Fruit fly (Drosophila melanogaster) whole organism, embryonic: ENCODE data around the gene CG44141.

ENCODE experiments used
- B-H1 ChIP-seq: fragments of 200-800 bp; sonication (Bioruptor generic); IDR thresholded peaks from 3 replicates; pipeline ENCODE4 v1.3.6; 2022; ENCODE audit warnings: missing biosample characterization, missing genetic modification characterization
- CG32767 ChIP-seq: fragments of 200-800 bp; sonication (Bioruptor generic); IDR thresholded peaks from 2 replicates; pipeline ENCODE4 v1.3.6; 2022; ENCODE audit warnings: missing biosample characterization, missing genetic modification characterization
- CG9215 ChIP-seq: fragments of 200-800 bp; sonication (Bioruptor generic); IDR thresholded peaks from 2 replicates; pipeline ENCODE4 v1.3.6; 2022; ENCODE audit warnings: missing biosample characterization, missing genetic modification characterization
- CG9609 ChIP-seq: fragments of 200-800 bp; sonication (Bioruptor generic); optimal IDR thresholded peaks from 3 replicates; lab custom pipeline; 2016; ENCODE audit warnings: missing biosample characterization, missing genetic modification characterization
- nau ChIP-seq: fragments of 200-800 bp; sonication (Bioruptor generic); optimal IDR thresholded peaks from 3 replicates; lab custom pipeline; 2017; ENCODE audit warnings: missing biosample characterization, mild to moderate bottlenecking, missing genetic modification characterization, missing genetic modification reagents
- peb ChIP-seq: fragments of 200-800 bp; sonication (Bioruptor generic); IDR thresholded peaks from 2 replicates; pipeline ENCODE4 v1.3.6; 2022; ENCODE audit warnings: missing biosample characterization, missing genetic modification characterization
- rib ChIP-seq: fragments of 200-800 bp; sonication (Bioruptor generic); IDR thresholded peaks from 2 replicates; pipeline ENCODE4 v1.3.6; 2022; ENCODE audit warnings: missing biosample characterization, missing genetic modification characterization
- slbo ChIP-seq: fragments of 200-800 bp; sonication (Bioruptor generic); IDR thresholded peaks from 2 replicates; pipeline ENCODE4 v1.3.6; 2022; ENCODE audit warnings: missing biosample characterization, missing genetic modification characterization
- vnd ChIP-seq: fragments of 200-800 bp; sonication (Bioruptor generic); IDR thresholded peaks from 3 replicates; pipeline ENCODE4 v1.3.6; 2022; ENCODE audit warnings: missing biosample characterization, missing genetic modification characterization; ENCODE audit not compliant: partially characterized antibody

DNA sequence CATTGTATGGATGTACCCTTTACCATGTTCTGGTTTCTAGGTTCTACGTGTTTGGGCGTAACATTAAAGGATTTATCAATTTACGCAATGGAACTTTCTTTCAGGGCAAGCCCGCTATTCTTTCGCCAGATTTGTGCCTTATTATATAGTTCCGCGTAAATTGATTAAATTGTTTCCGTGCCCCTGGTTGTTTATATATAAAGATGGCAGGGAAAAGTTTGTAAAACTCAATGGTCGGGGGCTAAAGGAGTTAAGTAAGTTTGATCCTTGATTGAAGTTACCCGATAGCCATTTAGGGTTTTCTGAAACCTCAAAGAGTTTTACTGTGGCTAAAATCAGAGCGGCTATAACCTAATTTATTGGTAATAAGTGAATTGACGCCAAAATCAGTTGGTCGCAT lies 17.6 kb downstream of the CG44141 start:
- no peak for TF ChIP-seq vnd (GFP tag; lab: Robert Waterston, UW)
- TF ChIP-seq slbo, result no peak
- no peak for TF ChIP-seq CG32767
- no peak for TF ChIP-seq B-H1 (GFP tag; lab: Robert Waterston, UW)
- no peak for TF ChIP-seq CG9215
- no peak for TF ChIP-seq CG9609 (GFP tag; lab: Kevin White, UChicago)
- TF ChIP-seq rib (GFP tag; lab: Robert Waterston, UW), result no peak
- TF ChIP-seq nau (GFP tag; lab: Kevin White, UChicago), result no peak
- TF ChIP-seq peb (GFP tag; lab: Robert Waterston, UW), result no peak
